Worm (Caenorhabditis elegans) whole organism, L3 larva: ENCODE results near the gene acs-1.

ENCODE experiments used
- ama-1 ChIP-seq: fragments of 150-350 bp; optimal IDR thresholded peaks from 2 replicates; lab custom pipeline; 2018
- nfya-1 ChIP-seq: sonication (generic microtip); optimal IDR thresholded peaks from 2 replicates; lab custom pipeline; 2017; ENCODE audit warnings: missing genetic modification characterization, mild to moderate bottlenecking, missing compliant biosample characterization, antibody characterized with exemption, moderate library complexity; ENCODE audit not compliant: insufficient read depth
- nhr-23 ChIP-seq: fragments of 150-350 bp; optimal IDR thresholded peaks from 2 replicates; lab custom pipeline; 2014; ENCODE audit warnings: missing biosample characterization, missing genetic modification reagents, missing genetic modification characterization
- nhr-28 ChIP-seq: fragments of 150-350 bp; optimal IDR thresholded peaks from 2 replicates; lab custom pipeline; 2014; ENCODE audit warnings: missing biosample characterization, missing genetic modification characterization
- nhr-77 ChIP-seq: fragments of 150-350 bp; optimal IDR thresholded peaks from 2 replicates; lab custom pipeline; 2014; ENCODE audit warnings: missing biosample characterization, missing genetic modification characterization
- ztf-11 ChIP-seq: fragments of 150-350 bp; optimal IDR thresholded peaks from 2 replicates; lab custom pipeline; 2014; ENCODE audit warnings: missing biosample characterization, missing genetic modification characterization

- TF ChIP-seq ama-1 (lab: Kevin White, UChicago) (no peak), nhr-23 (tag; lab: Kevin White, UChicago) (no peak), nfya-1 (tag; lab: Kevin White, UChicago) (no peak), nhr-28 (tag; lab: Kevin White, UChicago) (no peak), nhr-77 (tag; lab: Kevin White, UChicago) (no peak), ztf-11 (tag; lab: Kevin White, UChicago) (no peak)
Observed at ce11 chrV:6554308-6554707, 29.5 kb downstream of the acs-1 start, which contains the start of gene K04A8.19.
